Fruit fly (Drosophila melanogaster): Measurements from ENCODE around the gene PolA2.

Gene PolA2

dm6 chr3R:27237980-27238379, 983 bp upstream of the PolA2 start (continued):
- peak; percentile 22; the same call in 1 of the 3 replicates for TF ChIP-seq row (GFP tag; IDR thresholded peaks at IDR 0.05)
- TF ChIP-seq jigr1 (GFP tag; IDR thresholded peaks at IDR 0.05) = no peak
- TF ChIP-seq wek (GFP tag; optimal IDR thresholded peaks at IDR 0.05) = peak; percentile 82
- TF ChIP-seq CG12942 (GFP tag; optimal IDR thresholded peaks at IDR 0.05) = no peak
- no peak for TF ChIP-seq luna (GFP tag; optimal IDR thresholded peaks at IDR 0.05)
- TF ChIP-seq kay (GFP tag; optimal IDR thresholded peaks at IDR 0.05) = no peak
- TF ChIP-seq abd-A (tag; optimal IDR thresholded peaks at IDR 0.05) = no peak
- peak; percentile 96 for TF ChIP-seq onecut (GFP tag; IDR thresholded peaks at IDR 0.05)
- TF ChIP-seq insv (GFP tag; optimal IDR thresholded peaks at IDR 0.05) = no peak

dm6 chr3R:27240967-27241366, 2.0 kb downstream of the PolA2 start, which contains the start of gene CG17991:
TSS of gene CG17991 (plus strand) at chr3R:27241267.
- TF ChIP-seq cad (GFP tag; optimal IDR thresholded peaks at IDR 0.05) (no peak), btn (GFP tag; optimal IDR thresholded peaks at IDR 0.05) (no peak), peb (GFP tag; IDR thresholded peaks at IDR 0.05) (no peak), CG7786 (GFP tag; optimal IDR thresholded peaks at IDR 0.05) (no peak), fu2 (GFP tag; optimal IDR thresholded peaks at IDR 0.05) (no peak), tin (GFP tag; optimal IDR thresholded peaks at IDR 0.05) (no peak), HmgD (GFP tag; optimal IDR thresholded peaks at IDR 0.05) (no peak), dpn (GFP tag; optimal IDR thresholded peaks at IDR 0.05) (no peak), ssp (GFP tag; IDR thresholded peaks at IDR 0.05) (no peak), prd (optimal IDR thresholded peaks at IDR 0.05) (no peak), prd (GFP tag; IDR thresholded peaks at IDR 0.05) (no peak), Nf-YC (tag; optimal IDR thresholded peaks at IDR 0.05) (no peak), CG13123 (GFP tag; optimal IDR thresholded peaks at IDR 0.05) (no peak), CG8281 (tag; optimal IDR thresholded peaks at IDR 0.05) (no peak), CG31365 (tag; optimal IDR thresholded peaks at IDR 0.05) (no peak)

dm6 chr3R:27244412-27244741, 5.4 kb downstream of the PolA2 start:
- 0 out of 3 replicates have a peak, but pooled peaks have one; percentile 16 for TF ChIP-seq ci (GFP tag; IDR thresholded peaks at IDR 0.05)
- peak; percentile 16 for TF ChIP-seq D19B (GFP tag; optimal IDR thresholded peaks at IDR 0.05)
- no peak for TF ChIP-seq sr (GFP tag; IDR thresholded peaks at IDR 0.05)
- TF ChIP-seq Xrp1 (GFP tag; IDR thresholded peaks at IDR 0.05) = peak; percentile 35; the same call in 1 of the 2 replicates
- no peak for TF ChIP-seq hkb (optimal IDR thresholded peaks at IDR 0.05)
- 0 out of 2 replicates have a peak, but pooled peaks have one; percentile 18 for TF ChIP-seq hkb (GFP tag; IDR thresholded peaks at IDR 0.05)
- no peak for TF ChIP-seq CG9437 (GFP tag; optimal IDR thresholded peaks at IDR 0.05)
- no peak for TF ChIP-seq caup (GFP tag; optimal IDR thresholded peaks at IDR 0.05; ENCODE audit: severe bottlenecking)
- TF ChIP-seq al (GFP tag; IDR thresholded peaks at IDR 0.05) = no peak
- no peak for TF ChIP-seq CG11695 (GFP tag; IDR thresholded peaks at IDR 0.05)
- TF ChIP-seq CG6813 (GFP tag; optimal IDR thresholded peaks at IDR 0.05) = no peak
- TF ChIP-seq CG15601 (tag; optimal IDR thresholded peaks at IDR 0.05) = peak; percentile 9
- peak; percentile 26; the same call in 2 of the 3 replicates for TF ChIP-seq row (GFP tag; IDR thresholded peaks at IDR 0.05)
- peak; percentile 42; the same call in 1 of the 2 replicates for TF ChIP-seq CG17328 (GFP tag; IDR thresholded peaks at IDR 0.05)
- no peak for TF ChIP-seq CG2712 (tag; optimal IDR thresholded peaks at IDR 0.05)
- TF ChIP-seq D19A (tag; optimal IDR thresholded peaks at IDR 0.05) = peak; percentile 97
- TF ChIP-seq CG11696 (GFP tag; IDR thresholded peaks at IDR 0.05) = 0 out of 2 replicates have a peak, but pooled peaks have one; percentile 8
- no peak for TF ChIP-seq CG15514 (GFP tag; optimal IDR thresholded peaks at IDR 0.05)
- no peak for TF ChIP-seq cwo (GFP tag; optimal IDR thresholded peaks at IDR 0.05)
- no peak for TF ChIP-seq gsb (GFP tag; IDR thresholded peaks at IDR 0.05)
- peak; percentile 82 for TF ChIP-seq sens (GFP tag)

Data from whole organism, embryonic.